Fruit fly (Drosophila melanogaster): Measurements from ENCODE around the gene Kcmf1.

The Kcmf1 gene

DNA sequence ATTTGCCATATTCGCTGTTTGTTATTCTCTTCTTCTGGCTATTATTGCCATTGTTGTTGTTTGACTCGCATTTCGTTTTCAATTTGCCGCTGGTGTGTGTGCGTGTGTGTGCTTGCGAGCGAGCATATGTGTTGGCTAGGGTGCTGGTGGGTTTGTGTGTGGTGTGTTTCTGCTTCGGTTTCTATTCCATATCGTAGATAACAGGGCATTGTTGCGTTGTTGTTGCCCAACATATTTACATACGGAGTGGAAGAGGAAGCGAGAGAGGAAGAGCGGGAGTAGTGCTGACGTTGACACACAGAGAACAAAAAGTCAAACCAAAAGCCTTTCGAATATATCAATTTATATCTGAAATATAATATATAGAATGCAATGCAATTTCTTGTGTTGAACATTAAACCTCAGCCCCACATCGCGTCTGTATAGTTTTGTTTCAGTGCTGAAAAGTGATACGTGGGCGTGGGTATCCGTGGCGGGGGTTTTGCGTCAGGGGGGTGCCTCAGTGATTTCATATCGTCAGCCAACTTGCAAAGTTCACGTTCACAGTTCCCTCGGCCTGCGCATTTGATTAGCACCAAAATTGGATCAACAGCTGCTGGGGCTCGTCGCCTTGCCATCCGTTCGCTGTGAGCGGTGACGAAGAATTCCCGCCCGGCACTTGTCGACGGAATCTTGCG, 39.9 kb upstream of the Kcmf1 start (continued):
- TF ChIP-seq tup (GFP tag; optimal IDR thresholded peaks at IDR 0.05): peak; percentile 54
- no peak for TF ChIP-seq CG9876 (GFP tag; optimal IDR thresholded peaks at IDR 0.05)
- TF ChIP-seq az2 (GFP tag; optimal IDR thresholded peaks at IDR 0.05): peak; percentile 54
- TF ChIP-seq croc (GFP tag; conservative IDR thresholded peaks at IDR 0.05): peak; percentile 33; the same call in 2 of the 3 replicates
- peak; percentile 70 for TF ChIP-seq schlank (tag; optimal IDR thresholded peaks at IDR 0.05)
- peak; percentile 56 for TF ChIP-seq Ssrp (tag; optimal IDR thresholded peaks at IDR 0.05)
- TF ChIP-seq CG8924 (tag; optimal IDR thresholded peaks at IDR 0.05): peak; percentile 62
- peak; percentile 12 for TF ChIP-seq lbe (GFP tag; optimal IDR thresholded peaks at IDR 0.05)
- peak; percentile 51 for TF ChIP-seq CoRest (tag; optimal IDR thresholded peaks at IDR 0.05)
- peak; percentile 50 for TF ChIP-seq Oli (tag; optimal IDR thresholded peaks at IDR 0.05)
- TF ChIP-seq Nf-YA (GFP tag; IDR thresholded peaks at IDR 0.05): no peak
- TF ChIP-seq Neu2 (GFP tag; optimal IDR thresholded peaks at IDR 0.05; ENCODE audit: borderline replicate concordance): no peak
- TF ChIP-seq Ets97D (GFP tag; optimal IDR thresholded peaks at IDR 0.05): no peak
- no peak for TF ChIP-seq Drgx (GFP tag; IDR thresholded peaks at IDR 0.05)
- no peak for TF ChIP-seq zen (tag; optimal IDR thresholded peaks at IDR 0.05)
- peak; percentile 59 for TF ChIP-seq lilli (GFP tag; optimal IDR thresholded peaks at IDR 0.05)
- no peak for TF ChIP-seq CG8765 (GFP tag; IDR thresholded peaks at IDR 0.05)
- TF ChIP-seq CG5245 (GFP tag; optimal IDR thresholded peaks at IDR 0.05): peak; percentile 43
- TF ChIP-seq nmo (GFP tag; optimal IDR thresholded peaks at IDR 0.05): peak; percentile 34
- TF ChIP-seq CG2202 (tag; optimal IDR thresholded peaks at IDR 0.05): peak; percentile 3
- TF ChIP-seq CG31365 (tag; optimal IDR thresholded peaks at IDR 0.05): peak; percentile 37
- TF ChIP-seq CG3407 (GFP tag; optimal IDR thresholded peaks at IDR 0.05): peak; percentile 58
- TF ChIP-seq cg (GFP tag; optimal IDR thresholded peaks at IDR 0.05): peak; percentile 87
- TF ChIP-seq CG2678 (tag; optimal IDR thresholded peaks at IDR 0.05): peak; percentile 78
- TF ChIP-seq Gug (GFP tag; IDR thresholded peaks at IDR 0.05): peak; percentile 79
- peak; percentile 54 for TF ChIP-seq CG13775 (GFP tag; optimal IDR thresholded peaks at IDR 0.05)
- TF ChIP-seq Max (GFP tag; optimal IDR thresholded peaks at IDR 0.05): no peak
- peak; percentile 73 for TF ChIP-seq CG3281 (GFP tag; optimal IDR thresholded peaks at IDR 0.05)
- peak; percentile 53 for TF ChIP-seq CG17802 (tag; optimal IDR thresholded peaks at IDR 0.05)
- TF ChIP-seq org-1 (GFP tag; optimal IDR thresholded peaks at IDR 0.05): peak; percentile 34
- TF ChIP-seq CG18619 (GFP tag; optimal IDR thresholded peaks at IDR 0.05): peak; percentile 62
- TF ChIP-seq tna (GFP tag; IDR thresholded peaks at IDR 0.05; ENCODE audit: partially characterized antibody): no peak
- peak; percentile 51 for TF ChIP-seq tap (tag; optimal IDR thresholded peaks at IDR 0.05)
- no peak for TF ChIP-seq mam (GFP tag; optimal IDR thresholded peaks at IDR 0.05)
- TF ChIP-seq fru (optimal IDR thresholded peaks at IDR 0.05): no peak
- peak; percentile 22 for TF ChIP-seq gsb-n (tag; optimal IDR thresholded peaks at IDR 0.05)
- TF ChIP-seq CG6272 (GFP tag; IDR thresholded peaks at IDR 0.05): peak; percentile 80
- no peak for TF ChIP-seq kay (GFP tag; optimal IDR thresholded peaks at IDR 0.05)
- peak; percentile 54 for TF ChIP-seq Hsf (GFP tag; optimal IDR thresholded peaks at IDR 0.05)
- no peak for TF ChIP-seq maf-S (GFP tag; optimal IDR thresholded peaks at IDR 0.05)
- TF ChIP-seq hkb (optimal IDR thresholded peaks at IDR 0.05): no peak
- TF ChIP-seq hkb (GFP tag; IDR thresholded peaks at IDR 0.05): no peak
- peak; percentile 56 for TF ChIP-seq dmrt11E (tag; optimal IDR thresholded peaks at IDR 0.05)
- no peak for TF ChIP-seq pho (GFP tag; optimal IDR thresholded peaks at IDR 0.05)
- TF ChIP-seq trh (GFP tag; optimal IDR thresholded peaks at IDR 0.05): peak; percentile 36
- no peak for TF ChIP-seq MESR4 (GFP tag; optimal IDR thresholded peaks at IDR 0.05)
- TF ChIP-seq Fer1 (GFP tag; optimal IDR thresholded peaks at IDR 0.05): peak; percentile 70
- TF ChIP-seq mirr (GFP tag; optimal IDR thresholded peaks at IDR 0.05): peak; percentile 59
- TF ChIP-seq CG7556 (GFP tag; optimal IDR thresholded peaks at IDR 0.05): peak; percentile 71
- peak; percentile 44 for TF ChIP-seq salm (tag; optimal IDR thresholded peaks at IDR 0.05)
